Fruit fly (Drosophila melanogaster): ENCODE measurements around the gene Tm1.

dm6 chr3R:15277926-15278869 lies at the start of gene Tm1, which contains the start of gene MRG15:
- no peak for TF ChIP-seq h (GFP tag; optimal IDR thresholded peaks at IDR 0.05)
- no peak for TF ChIP-seq dsf (GFP tag; optimal IDR thresholded peaks at IDR 0.05; ENCODE audit: borderline replicate concordance)
- TF ChIP-seq Hr78 (GFP tag; optimal IDR thresholded peaks at IDR 0.05): no peak
- TF ChIP-seq Rel (GFP tag; optimal IDR thresholded peaks at IDR 0.05): no peak
- peak; percentile 1 for TF ChIP-seq Rel (tag; optimal IDR thresholded peaks at IDR 0.05)

Measured in whole organism, wandering third instar larva.